Fruit fly (Drosophila melanogaster) whole organism, embryonic: ENCODE measurements around the gene ATPsyngamma.

ENCODE experiments used
- Atf3 ChIP-seq: fragments of 200-800 bp; sonication (Bioruptor generic); optimal IDR thresholded peaks from 3 replicates; lab custom pipeline; 2016; ENCODE audit warnings: missing biosample characterization, missing genetic modification characterization
- B-H1 ChIP-seq: fragments of 200-800 bp; sonication (Bioruptor generic); IDR thresholded peaks from 3 replicates; pipeline ENCODE4 v1.3.6; 2022; ENCODE audit warnings: missing biosample characterization, missing genetic modification characterization
- Bdp1 ChIP-seq: fragments of 200-800 bp; sonication (Bioruptor generic); optimal IDR thresholded peaks from 3 replicates; lab custom pipeline; 2016; ENCODE audit warnings: missing biosample characterization, missing genetic modification characterization
- CG10565 ChIP-seq: fragments of 200-800 bp; sonication (Bioruptor generic); optimal IDR thresholded peaks from 3 replicates; lab custom pipeline; 2016; ENCODE audit warnings: missing biosample characterization, mild to moderate bottlenecking, missing genetic modification characterization
- CG12071 ChIP-seq: fragments of 200-800 bp; sonication (Bioruptor generic); optimal IDR thresholded peaks from 3 replicates; lab custom pipeline; 2018; ENCODE audit warnings: missing biosample characterization, mild to moderate bottlenecking, missing genetic modification characterization
- CG12155 ChIP-seq: fragments of 200-800 bp; sonication (Bioruptor generic); optimal IDR thresholded peaks from 3 replicates; lab custom pipeline; 2016; ENCODE audit warnings: missing biosample characterization, missing genetic modification characterization
- CG1529 ChIP-seq: fragments of 200-800 bp; sonication (Bioruptor generic); optimal IDR thresholded peaks from 3 replicates; lab custom pipeline; 2018; ENCODE audit warnings: missing biosample characterization, missing genetic modification characterization
- CG17328 ChIP-seq: fragments of 200-800 bp; sonication (Bioruptor generic); IDR thresholded peaks from 2 replicates; pipeline ENCODE4 v1.3.6; 2022; ENCODE audit warnings: missing biosample characterization, missing genetic modification characterization
- CG17802 ChIP-seq: fragments of 200-800 bp; sonication (Bioruptor generic); optimal IDR thresholded peaks from 2 replicates; lab custom pipeline; 2018; ENCODE audit warnings: missing biosample characterization, mild to moderate bottlenecking, missing genetic modification characterization, moderate library complexity
- CG2678 ChIP-seq: fragments of 200-800 bp; sonication (Bioruptor generic); optimal IDR thresholded peaks from 3 replicates; lab custom pipeline; 2019; ENCODE audit warnings: missing biosample characterization, mild to moderate bottlenecking, missing genetic modification characterization, moderate library complexity
- CG31224 ChIP-seq: fragments of 200-800 bp; sonication (Bioruptor generic); IDR thresholded peaks from 2 replicates; pipeline ENCODE4 v1.3.6; 2022; ENCODE audit warnings: missing biosample characterization, missing genetic modification characterization
- CG3163 ChIP-seq: fragments of 200-800 bp; sonication (Bioruptor generic); optimal IDR thresholded peaks from 3 replicates; lab custom pipeline; 2016; ENCODE audit warnings: missing biosample characterization, missing genetic modification characterization
- CG32772 ChIP-seq: fragments of 200-800 bp; sonication (Bioruptor generic); IDR thresholded peaks from 2 replicates; pipeline ENCODE4 v1.3.6; 2022; ENCODE audit warnings: missing biosample characterization, missing genetic modification characterization
- CG5180 ChIP-seq: fragments of 200-800 bp; sonication (Bioruptor generic); optimal IDR thresholded peaks from 3 replicates; lab custom pipeline; 2017; ENCODE audit warnings: missing biosample characterization, missing genetic modification characterization, mild to moderate bottlenecking, moderate library complexity, missing genetic modification reagents
- CG6854 ChIP-seq: fragments of 200-800 bp; sonication (Bioruptor generic); optimal IDR thresholded peaks from 3 replicates; lab custom pipeline; 2017; ENCODE audit warnings: missing biosample characterization, mild to moderate bottlenecking, missing genetic modification characterization
- CrebB ChIP-seq: fragments of 200-800 bp; sonication (Bioruptor generic); optimal IDR thresholded peaks from 3 replicates; lab custom pipeline; 2018; ENCODE audit warnings: missing biosample characterization, mild to moderate bottlenecking, missing genetic modification characterization
- Deaf1 ChIP-seq: fragments of 200-800 bp; optimal IDR thresholded peaks from 3 replicates; lab custom pipeline; 2019; ENCODE audit warnings: missing biosample characterization, mild to moderate bottlenecking, missing genetic modification characterization, moderate library complexity
- Dip3 ChIP-seq: fragments of 200-800 bp; sonication (Bioruptor generic); optimal IDR thresholded peaks from 3 replicates; lab custom pipeline; 2016; ENCODE audit warnings: missing biosample characterization, missing genetic modification characterization
- Gug ChIP-seq: fragments of 200-800 bp; sonication (Bioruptor generic); IDR thresholded peaks from 4 replicates; pipeline ENCODE4 v1.3.6; 2022; ENCODE audit warnings: missing biosample characterization, missing genetic modification characterization
- Hey ChIP-seq: fragments of 200-800 bp; sonication (Bioruptor generic); optimal IDR thresholded peaks from 3 replicates; lab custom pipeline; 2018; ENCODE audit warnings: missing biosample characterization, mild to moderate bottlenecking, missing genetic modification characterization
- Hmx ChIP-seq: fragments of 200-800 bp; sonication (Bioruptor generic); optimal IDR thresholded peaks from 2 replicates; lab custom pipeline; 2016; ENCODE audit warnings: missing biosample characterization, missing genetic modification characterization
- Hsf ChIP-seq: fragments of 200-800 bp; sonication (Bioruptor generic); optimal IDR thresholded peaks from 3 replicates; lab custom pipeline; 2016; ENCODE audit warnings: missing biosample characterization, missing genetic modification characterization
- NC2β ChIP-seq: fragments of 200-800 bp; sonication (Bioruptor generic); optimal IDR thresholded peaks from 2 replicates; lab custom pipeline; 2016; ENCODE audit warnings: missing biosample characterization, missing genetic modification characterization
- Sry-β ChIP-seq: fragments of 200-800 bp; sonication (Bioruptor generic); optimal IDR thresholded peaks from 2 replicates; lab custom pipeline; 2018; ENCODE audit warnings: missing biosample characterization, mild to moderate bottlenecking, missing genetic modification characterization, moderate library complexity
- Stat92E ChIP-seq, 3 experiments: fragments of >200 bp in 2 of 3; fragments of 200-800 bp in 1 of 3; sonication (Bioruptor generic) in 1 of 3; optimal IDR thresholded peaks; 2 replicates each; lab custom pipeline; 2017 to 2019; ENCODE audit warnings: missing biosample characterization in 3 of 3, missing genetic modification characterization in 3 of 3, mild to moderate bottlenecking in 1 of 3, moderate library complexity in 1 of 3
- Trl ChIP-seq, 3 experiments: fragments of >200 bp in 2 of 3; fragments of 200-800 bp in 1 of 3; sonication (Bioruptor generic) in 1 of 3; optimal IDR thresholded peaks; 2 replicates in 1 of 3; 3 replicates in 2 of 3; lab custom pipeline; 2016 to 2017; ENCODE audit warnings: missing biosample characterization in 1 of 3, missing genetic modification characterization in 1 of 3
- ab ChIP-seq: fragments of 200-800 bp; sonication (Bioruptor generic); optimal IDR thresholded peaks from 2 replicates; lab custom pipeline; 2016; ENCODE audit warnings: missing biosample characterization, missing genetic modification characterization
- ato ChIP-seq: fragments of 200-800 bp; sonication (Bioruptor generic); IDR thresholded peaks from 2 replicates; pipeline ENCODE4 v1.3.6; 2022; ENCODE audit warnings: missing biosample characterization, missing genetic modification characterization; ENCODE audit not compliant: partially characterized antibody
- caup ChIP-seq: fragments of 200-800 bp; sonication (Bioruptor generic); optimal IDR thresholded peaks from 3 replicates; lab custom pipeline; 2017; ENCODE audit warnings: missing biosample characterization, mild to moderate bottlenecking, missing genetic modification characterization, moderate library complexity; ENCODE audit not compliant: severe bottlenecking
- chif ChIP-seq, 2 experiments: fragments of 200-800 bp; sonication (Bioruptor generic); optimal IDR thresholded peaks; 3 replicates each; lab custom pipeline; 2016; ENCODE audit warnings: missing biosample characterization in 2 of 2, missing genetic modification characterization in 2 of 2
- da ChIP-seq: fragments of 200-800 bp; sonication (Bioruptor generic); optimal IDR thresholded peaks from 2 replicates; lab custom pipeline; 2016; ENCODE audit warnings: missing biosample characterization, missing genetic modification characterization
- dati ChIP-seq: fragments of 200-800 bp; sonication (Bioruptor generic); IDR thresholded peaks from 2 replicates; pipeline ENCODE4 v1.3.6; 2022; ENCODE audit warnings: missing biosample characterization, missing genetic modification characterization
- dmrt11E ChIP-seq: fragments of 200-800 bp; sonication (Bioruptor generic); optimal IDR thresholded peaks from 3 replicates; lab custom pipeline; 2018; ENCODE audit warnings: missing biosample characterization, mild to moderate bottlenecking, missing genetic modification characterization, moderate library complexity
- ewg ChIP-seq: fragments of 200-800 bp; sonication (Bioruptor generic); optimal IDR thresholded peaks from 3 replicates; lab custom pipeline; 2017; ENCODE audit warnings: mild to moderate bottlenecking, missing biosample characterization, missing genetic modification reagents, missing genetic modification characterization
- fd64A ChIP-seq: fragments of 200-800 bp; sonication (Bioruptor generic); optimal IDR thresholded peaks from 3 replicates; lab custom pipeline; 2018; ENCODE audit warnings: missing biosample characterization, mild to moderate bottlenecking, missing genetic modification characterization
- fd96Cb ChIP-seq: fragments of 200-800 bp; sonication (Bioruptor generic); optimal IDR thresholded peaks from 2 replicates; lab custom pipeline; 2018; ENCODE audit warnings: missing biosample characterization, mild to moderate bottlenecking, missing genetic modification characterization, moderate library complexity
- fru ChIP-seq: fragments of >200 bp; optimal IDR thresholded peaks from 2 replicates; lab custom pipeline; 2017
- hb ChIP-seq: fragments of 200-800 bp; sonication (Bioruptor generic); IDR thresholded peaks from 3 replicates; pipeline ENCODE4 v1.3.6; 2022; ENCODE audit warnings: missing biosample characterization, missing genetic modification characterization; ENCODE audit not compliant: partially characterized antibody
- kah ChIP-seq: fragments of 200-800 bp; sonication (Bioruptor generic); optimal IDR thresholded peaks from 2 replicates; lab custom pipeline; 2018; ENCODE audit warnings: missing biosample characterization, mild to moderate bottlenecking, missing genetic modification characterization
- ken ChIP-seq: fragments of 200-800 bp; sonication (Bioruptor generic); IDR thresholded peaks from 3 replicates; pipeline ENCODE4 v1.3.6; 2022; ENCODE audit warnings: missing biosample characterization, missing genetic modification characterization
- lbe ChIP-seq: fragments of 200-800 bp; sonication (Bioruptor generic); optimal IDR thresholded peaks from 2 replicates; lab custom pipeline; 2016; ENCODE audit warnings: missing biosample characterization, mild to moderate bottlenecking, missing genetic modification characterization
- mam ChIP-seq: fragments of 200-800 bp; sonication (Bioruptor generic); optimal IDR thresholded peaks from 3 replicates; lab custom pipeline; 2016; ENCODE audit warnings: missing biosample characterization, missing genetic modification characterization
- mirr ChIP-seq: fragments of 200-800 bp; sonication (Bioruptor generic); optimal IDR thresholded peaks from 3 replicates; lab custom pipeline; 2018; ENCODE audit warnings: missing biosample characterization, mild to moderate bottlenecking, missing genetic modification characterization
- psq ChIP-seq: fragments of 200-800 bp; sonication (Bioruptor generic); optimal IDR thresholded peaks from 2 replicates; lab custom pipeline; 2017; ENCODE audit warnings: missing biosample characterization, missing genetic modification characterization
- ranshi ChIP-seq: fragments of 200-800 bp; sonication (Bioruptor generic); IDR thresholded peaks from 2 replicates; pipeline ENCODE4 v1.3.6; 2022; ENCODE audit warnings: missing biosample characterization, missing genetic modification characterization
- sima ChIP-seq: fragments of 200-800 bp; sonication (Bioruptor generic); optimal IDR thresholded peaks from 2 replicates; lab custom pipeline; 2016; ENCODE audit warnings: missing biosample characterization, missing genetic modification characterization
- sisA ChIP-seq: fragments of 200-800 bp; sonication (Bioruptor generic); IDR thresholded peaks from 2 replicates; pipeline ENCODE4 v1.3.6; 2022; ENCODE audit warnings: missing biosample characterization, missing genetic modification characterization
- so ChIP-seq: fragments of 200-800 bp; sonication (Bioruptor generic); IDR thresholded peaks from 3 replicates; pipeline ENCODE4 v1.3.6; 2022; ENCODE audit warnings: missing biosample characterization, missing genetic modification characterization
- toy ChIP-seq: fragments of 200-800 bp; sonication (Bioruptor generic); IDR thresholded peaks from 2 replicates; pipeline ENCODE4 v1.3.6; 2022; ENCODE audit warnings: missing biosample characterization, missing genetic modification characterization
- unpg ChIP-seq: fragments of 200-800 bp; sonication (Bioruptor generic); optimal IDR thresholded peaks from 3 replicates; lab custom pipeline; 2018; ENCODE audit warnings: missing biosample characterization, mild to moderate bottlenecking, missing genetic modification characterization, moderate library complexity
- usp ChIP-seq: fragments of >200 bp; optimal IDR thresholded peaks from 2 replicates; lab custom pipeline; 2017; ENCODE audit warnings: missing biosample characterization, missing genetic modification characterization

ATPsyngamma gene

DNA sequence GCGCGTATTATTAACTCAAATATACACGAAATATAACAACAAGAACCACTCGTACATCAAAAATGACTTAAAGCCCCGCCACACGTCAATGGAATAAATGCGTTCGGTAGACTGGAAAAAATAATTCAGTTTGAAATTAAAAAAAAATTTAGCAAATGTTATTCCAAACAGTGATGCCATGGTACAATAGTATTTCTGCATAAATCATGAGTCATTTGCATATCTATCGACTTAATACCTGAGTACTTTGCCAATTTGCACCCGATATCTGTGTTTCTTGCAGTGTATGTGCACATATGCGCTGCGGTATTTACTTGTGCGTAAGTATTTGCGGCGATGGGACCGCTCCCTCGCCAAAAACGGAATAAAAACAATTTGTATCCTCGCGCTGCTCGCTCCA lies 14.2 kb upstream of the ATPsyngamma start (continued):
- no peak for TF ChIP-seq da
- TF ChIP-seq lbe = peak; percentile 98
- no peak for TF ChIP-seq CG31224
- no peak for TF ChIP-seq hb (GFP tag; lab: Robert Waterston, UW)
- TF ChIP-seq caup (GFP tag; lab: Kevin White, UChicago) = no peak
- TF ChIP-seq CG6854 = no peak
- TF ChIP-seq so = peak; percentile 37; the same call in 1 of the 3 replicates
- no peak for TF ChIP-seq Hmx (GFP tag; lab: Kevin White, UChicago)
- no peak for TF ChIP-seq CG3163 (GFP tag; lab: Kevin White, UChicago)
- no peak for TF ChIP-seq Hey (tag; lab: Kevin White, UChicago)
- peak; percentile 33 for TF ChIP-seq fd96Cb
- TF ChIP-seq mirr (GFP tag; lab: Kevin White, UChicago) = no peak
- TF ChIP-seq CG32772 (GFP tag; lab: Robert Waterston, UW) = 0 out of 2 replicates have a peak, but pooled peaks have one; percentile 20
- no peak for TF ChIP-seq Stat92E (GFP tag; optimal IDR thresholded peaks at IDR 0.05; lab: Kevin White, UChicago)
- TF ChIP-seq fru (lab: Kevin White, UChicago) = no peak
- no peak for TF ChIP-seq CrebB (tag; lab: Kevin White, UChicago)
- peak; percentile 34 for TF ChIP-seq dmrt11E (tag; lab: Kevin White, UChicago)
- TF ChIP-seq Gug (GFP tag; lab: Robert Waterston, UW) = 0 out of 4 replicates have a peak, but pooled peaks have one; percentile 27
- peak; percentile 23 for TF ChIP-seq mam (GFP tag; lab: Kevin White, UChicago)
- no peak for TF ChIP-seq psq (GFP tag; lab: Kevin White, UChicago)
- peak; percentile 26 to 47 for TF ChIP-seq chif (GFP tag; optimal IDR thresholded peaks at IDR 0.05; lab: Kevin White, UChicago)
- no peak for TF ChIP-seq CG5180
- no peak for TF ChIP-seq fd64A (GFP tag; lab: Kevin White, UChicago)
- no peak for TF ChIP-seq ato (GFP tag; lab: Robert Waterston, UW)
- TF ChIP-seq NC2β (GFP tag; lab: Kevin White, UChicago) = no peak
- TF ChIP-seq sisA (GFP tag; lab: Robert Waterston, UW) = peak; percentile 31; the same call in 1 of the 2 replicates
- no peak for TF ChIP-seq Deaf1 (tag; lab: Kevin White, UChicago)
- no peak for TF ChIP-seq sima
- TF ChIP-seq kah = no peak
- TF ChIP-seq Sry-β = no peak
- TF ChIP-seq CG17802 = no peak
- no peak for TF ChIP-seq CG12155 (GFP tag; lab: Kevin White, UChicago)
- TF ChIP-seq Dip3 = no peak
- TF ChIP-seq Trl (optimal IDR thresholded peaks at IDR 0.05; lab: Kevin White, UChicago) = no peak
- TF ChIP-seq Trl (GFP tag; optimal IDR thresholded peaks at IDR 0.05; lab: Kevin White, UChicago) = no peak
- TF ChIP-seq toy (GFP tag; lab: Robert Waterston, UW) = no peak
- peak; percentile 32 for TF ChIP-seq Hsf (GFP tag; lab: Kevin White, UChicago)
- TF ChIP-seq dati (GFP tag; lab: Robert Waterston, UW) = no peak
- TF ChIP-seq Atf3 (GFP tag; lab: Kevin White, UChicago) = peak; percentile 14
- no peak for TF ChIP-seq CG1529
- no peak for TF ChIP-seq B-H1 (GFP tag; lab: Robert Waterston, UW)
- no peak for TF ChIP-seq ken
- 0 out of 2 replicates have a peak, but pooled peaks have one; percentile 28 for TF ChIP-seq CG17328 (GFP tag; lab: Robert Waterston, UW)
- peak; percentile 25 for TF ChIP-seq CG2678 (tag; lab: Kevin White, UChicago)
- peak; percentile 44 for TF ChIP-seq unpg
- no peak for TF ChIP-seq CG10565
- TF ChIP-seq usp (GFP tag; lab: Kevin White, UChicago) = no peak
- no peak for TF ChIP-seq Bdp1
- TF ChIP-seq ewg (GFP tag; lab: Kevin White, UChicago) = no peak
- TF ChIP-seq ranshi (GFP tag; lab: Robert Waterston, UW) = peak; percentile 30; the same call in 1 of the 2 replicates
- TF ChIP-seq ab = peak; percentile 34
- no peak for TF ChIP-seq CG12071 (GFP tag; lab: Kevin White, UChicago)
